Fruit fly (Drosophila melanogaster): ENCODE results near the gene CG10969.

Gene CG10969

DNA sequence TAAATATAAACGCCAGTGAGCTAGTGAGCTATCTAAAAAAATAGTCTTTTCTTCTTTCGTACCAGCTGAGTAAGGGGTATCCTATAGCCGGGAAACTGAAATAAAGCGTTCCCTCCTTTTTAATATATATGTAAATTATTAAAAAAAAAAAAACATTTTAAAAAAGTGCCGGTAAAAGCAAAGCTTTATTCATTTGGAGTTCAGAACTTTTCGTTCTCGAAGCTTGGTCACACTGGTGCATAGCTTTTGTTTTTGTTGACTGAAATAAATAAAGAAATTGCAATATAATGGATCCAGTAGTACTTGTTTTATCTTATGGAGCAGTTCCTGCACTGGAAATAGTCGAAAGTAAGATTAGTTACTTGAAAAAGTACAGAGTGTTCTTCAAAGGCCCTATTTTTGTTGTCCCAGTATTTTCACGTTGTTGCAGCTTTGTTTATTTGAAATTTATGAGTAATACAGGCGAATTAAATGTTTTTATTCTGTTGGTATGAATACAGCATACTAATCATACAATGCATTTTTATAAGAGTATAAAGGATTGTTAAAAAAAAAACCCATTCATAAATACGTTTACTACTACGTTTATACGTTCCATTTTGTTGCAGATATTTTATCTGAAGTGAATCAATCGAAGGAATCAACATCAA is 35.7 kb downstream of the CG10969 start, which contains the start of gene CG32109:
CG32109 (plus strand) TSS at position 224 of the 650 bp plus-strand sequence.
- TF ChIP-seq CG32121 (GFP tag; IDR thresholded peaks at IDR 0.05) (no peak), fd96Ca (GFP tag; IDR thresholded peaks at IDR 0.05) (no peak), D1 (tag; optimal IDR thresholded peaks at IDR 0.05) (peak; percentile 25), CG4496 (GFP tag; IDR thresholded peaks at IDR 0.05) (no peak), CG15710 (tag; optimal IDR thresholded peaks at IDR 0.05) (no peak), Snoo (tag; optimal IDR thresholded peaks at IDR 0.05) (peak; percentile 0), CG10348 (GFP tag; IDR thresholded peaks at IDR 0.05) (no peak), CG8159 (tag; optimal IDR thresholded peaks at IDR 0.05) (no peak), CG9948 (tag; optimal IDR thresholded peaks at IDR 0.05) (no peak), rn (GFP tag; IDR thresholded peaks at IDR 0.05) (no peak), CG12605 (GFP tag; IDR thresholded peaks at IDR 0.05) (no peak), Ets98B (GFP tag; IDR thresholded peaks at IDR 0.05) (no peak)

DNA sequence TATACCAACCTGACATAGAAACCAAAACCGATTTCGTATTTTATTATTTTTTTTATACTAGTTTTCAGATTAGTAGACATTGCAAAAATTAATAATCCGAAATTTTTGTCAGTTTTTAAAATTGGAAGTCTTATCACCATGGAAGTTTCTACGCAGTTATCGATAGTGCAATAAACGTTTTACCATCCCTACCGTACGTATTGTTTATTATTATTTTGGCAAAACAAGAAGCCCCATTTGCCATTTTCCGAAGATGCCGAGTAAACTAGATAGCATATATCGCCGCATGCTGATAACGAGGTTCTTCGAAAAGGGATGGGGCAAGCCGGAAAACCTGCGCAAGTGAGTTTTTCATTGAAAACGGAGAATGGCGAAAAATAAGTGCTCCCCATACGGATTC is 39.3 kb downstream of the CG10969 start, which contains the start of gene CG32112:
CG32112 (plus strand) TSS at position 111 of the 400 bp plus-strand sequence.
- TF ChIP-seq CG9948 (tag; optimal IDR thresholded peaks at IDR 0.05) (no peak), CG8301 (tag; optimal IDR thresholded peaks at IDR 0.05) (no peak), D1 (tag; optimal IDR thresholded peaks at IDR 0.05) (peak; percentile 38)

DNA sequence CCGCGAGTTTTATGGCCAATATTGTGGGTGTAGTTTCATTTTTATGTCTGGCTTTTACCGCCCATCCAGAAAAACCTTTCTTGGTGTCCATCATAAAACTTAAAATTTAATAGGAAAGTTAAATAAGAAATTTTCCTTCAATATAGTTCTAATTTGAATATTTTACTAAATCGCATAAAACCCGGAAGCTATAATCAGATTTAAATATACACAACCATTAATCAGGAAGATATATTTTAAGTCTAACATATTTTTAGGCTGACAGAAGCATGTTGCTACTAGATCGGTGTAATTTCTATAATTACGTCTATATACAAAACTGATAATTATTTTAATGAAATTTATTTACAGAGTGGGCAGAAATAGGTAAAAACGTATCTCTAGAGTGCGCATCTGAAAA is 45.2 kb downstream of the CG10969 start:
- TF ChIP-seq CG13204 (GFP tag; optimal IDR thresholded peaks at IDR 0.05) (no peak), D1 (tag; optimal IDR thresholded peaks at IDR 0.05) (no peak), CG8301 (tag; optimal IDR thresholded peaks at IDR 0.05) (no peak), fd96Ca (GFP tag; IDR thresholded peaks at IDR 0.05) (no peak)

DNA sequence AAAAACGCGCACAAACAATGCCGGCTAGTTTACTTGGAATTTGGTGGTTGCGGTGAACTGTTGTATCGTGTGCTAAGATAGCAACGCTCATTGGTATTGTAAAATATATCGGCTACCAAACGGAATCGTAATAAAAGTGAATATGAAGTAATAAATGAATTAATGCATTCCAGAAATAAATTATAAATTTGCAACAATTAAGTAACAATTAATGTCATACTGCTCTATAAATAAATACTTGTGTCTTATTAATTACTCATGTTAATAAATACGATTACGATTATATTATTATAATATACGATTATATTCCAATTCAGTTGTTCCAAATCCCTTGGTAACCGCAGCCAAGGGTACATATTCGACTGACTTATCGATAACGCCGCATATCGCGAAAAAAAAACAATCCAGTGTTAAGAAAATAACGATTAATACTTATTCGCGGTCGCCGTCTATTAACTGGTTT is 46.3 kb downstream of the CG10969 start, which contains the start of the genes SmD1 and Ptp69D:
SmD1 (minus strand) TSS at position 62 of the 463 bp plus-strand sequence.
Ptp69D (plus strand) TSS at position 396 of the 463 bp plus-strand sequence.
- no peak for TF ChIP-seq CG8301 (tag; optimal IDR thresholded peaks at IDR 0.05)
- TF ChIP-seq Snoo (tag; optimal IDR thresholded peaks at IDR 0.05), result no peak
- no peak for TF ChIP-seq rn (GFP tag; IDR thresholded peaks at IDR 0.05)
- TF ChIP-seq gl (tag; optimal IDR thresholded peaks at IDR 0.05), result no peak
- no peak for TF ChIP-seq CG12605 (GFP tag; IDR thresholded peaks at IDR 0.05)
- TF ChIP-seq EcR (GFP tag; optimal IDR thresholded peaks at IDR 0.05), result no peak
- TF ChIP-seq CG9948 (tag; optimal IDR thresholded peaks at IDR 0.05), result no peak
- no peak for TF ChIP-seq CG4496 (GFP tag; IDR thresholded peaks at IDR 0.05)
- TF ChIP-seq Pif1A (GFP tag; optimal IDR thresholded peaks at IDR 0.05), result no peak
- TF ChIP-seq CG17806 (tag; optimal IDR thresholded peaks at IDR 0.05), result no peak

DNA sequence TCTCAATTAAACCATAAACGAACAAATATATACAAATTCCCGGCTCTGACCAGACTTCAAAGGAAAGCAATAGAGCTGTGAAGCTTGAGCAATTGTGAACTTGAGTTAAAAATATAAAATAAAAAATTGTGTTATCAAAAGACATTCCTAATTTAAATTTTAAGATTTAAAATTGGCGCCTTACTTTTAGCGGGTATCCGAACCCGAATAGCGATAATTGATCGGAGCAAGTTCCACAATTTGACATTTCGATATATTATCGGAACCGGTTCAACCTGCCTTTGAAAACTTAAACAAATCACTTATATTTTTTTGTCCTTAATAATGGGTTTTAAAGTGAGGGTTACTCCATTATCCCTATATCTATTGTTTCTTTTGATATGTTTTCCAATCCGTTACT is 48.2 kb downstream of the CG10969 start:
- TF ChIP-seq gl (tag; optimal IDR thresholded peaks at IDR 0.05) (no peak), Pif1A (GFP tag; optimal IDR thresholded peaks at IDR 0.05) (no peak), CG17806 (tag; optimal IDR thresholded peaks at IDR 0.05) (no peak), CG15710 (tag; optimal IDR thresholded peaks at IDR 0.05) (no peak), CG9948 (tag; optimal IDR thresholded peaks at IDR 0.05) (no peak), fd96Ca (GFP tag; IDR thresholded peaks at IDR 0.05) (no peak), CG34367 (tag; optimal IDR thresholded peaks at IDR 0.05) (no peak), Snoo (tag; optimal IDR thresholded peaks at IDR 0.05) (no peak), CG8159 (tag; optimal IDR thresholded peaks at IDR 0.05) (no peak), CG10348 (GFP tag; IDR thresholded peaks at IDR 0.05) (no peak), CG32121 (GFP tag; IDR thresholded peaks at IDR 0.05) (no peak), CG12605 (GFP tag; IDR thresholded peaks at IDR 0.05) (no peak), CG4496 (GFP tag; IDR thresholded peaks at IDR 0.05) (no peak)

DNA sequence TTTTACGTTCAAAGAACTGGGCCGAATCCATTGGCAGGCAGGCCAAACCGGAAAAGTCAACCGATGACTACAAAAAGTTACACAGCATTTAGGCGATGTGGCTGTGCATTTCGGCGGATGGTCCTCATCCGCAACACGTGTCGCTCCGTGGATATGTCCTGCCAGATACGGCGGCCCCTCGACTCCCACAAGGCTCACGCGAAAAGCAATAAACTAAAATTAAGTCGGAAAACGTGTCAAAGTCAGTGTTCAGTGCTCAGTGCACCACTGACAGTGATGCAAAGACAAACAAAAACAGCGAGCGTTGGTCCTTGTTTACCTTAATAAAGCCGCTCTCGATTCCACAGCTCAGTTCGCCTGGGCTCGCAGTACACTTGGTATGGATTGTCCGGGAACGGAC is 51.3 kb downstream of the CG10969 start:
- no peak for TF ChIP-seq Snoo (tag; optimal IDR thresholded peaks at IDR 0.05)
- TF ChIP-seq fd96Ca (GFP tag; IDR thresholded peaks at IDR 0.05), result no peak
- no peak for TF ChIP-seq CG4496 (GFP tag; IDR thresholded peaks at IDR 0.05)
- TF ChIP-seq CG13204 (GFP tag; optimal IDR thresholded peaks at IDR 0.05), result no peak
- TF ChIP-seq CG12605 (GFP tag; IDR thresholded peaks at IDR 0.05), result no peak
- no peak for TF ChIP-seq CG9948 (tag; optimal IDR thresholded peaks at IDR 0.05)

All from whole organism, pupa.